Worm (Caenorhabditis elegans): ENCODE data around the gene R02F2.10.
A peak's percentile ranks its signal among the peaks of the same experiment; 100 is the strongest.

The R02F2.10 gene

ce11 chrIII:5502915-5503575 lies 24.9 kb downstream of the R02F2.10 start (continued):
- TF ChIP-seq Y95B8A.8 (GFP tag; IDR thresholded peaks at IDR 0.05) (peak; percentile 58), attf-3 (GFP tag; conservative IDR thresholded peaks at IDR 0.05) (0 out of 2 replicates have a peak, but pooled peaks have one; percentile 19), madf-10 (tag; optimal IDR thresholded peaks at IDR 0.05) (no peak), cebp-1 (GFP tag; IDR thresholded peaks at IDR 0.05) (peak; percentile 46), cebp-1 (tag; optimal IDR thresholded peaks at IDR 0.05) (peak; percentile 70)

ce11 chrIII:5503669-5504068 lies 25.6 kb downstream of the R02F2.10 start:
- TF ChIP-seq efl-1 (GFP tag; optimal IDR thresholded peaks at IDR 0.05): peak; percentile 72
- TF ChIP-seq Y53G8AR.9 (GFP tag; conservative IDR thresholded peaks at IDR 0.05): no peak
- no peak for TF ChIP-seq C17E4.6 (GFP tag; IDR thresholded peaks at IDR 0.05)
- TF ChIP-seq nfya-1 (tag; optimal IDR thresholded peaks at IDR 0.05; ENCODE audit: borderline replicate concordance, insufficient read depth): no peak
- 0 out of 2 replicates have a peak, but pooled peaks have one; percentile 23 for TF ChIP-seq pbrm-1 (GFP tag; IDR thresholded peaks at IDR 0.05)
- peak; percentile 64 for TF ChIP-seq dpl-1 (GFP tag; optimal IDR thresholded peaks at IDR 0.05)
- no peak for TF ChIP-seq cebp-1 (GFP tag; IDR thresholded peaks at IDR 0.05)
- no peak for TF ChIP-seq cebp-1 (tag; optimal IDR thresholded peaks at IDR 0.05)
- TF ChIP-seq hmg-20 (GFP tag; IDR thresholded peaks at IDR 0.05): no peak
- TF ChIP-seq tbp1 (GFP tag; optimal IDR thresholded peaks at IDR 0.05): no peak
- TF ChIP-seq lsl-1 (GFP tag; optimal IDR thresholded peaks at IDR 0.05): peak; percentile 41
- TF ChIP-seq lin-26 (GFP tag; IDR thresholded peaks at IDR 0.05): no peak
- no peak for TF ChIP-seq ztf-28 (GFP tag; IDR thresholded peaks at IDR 0.05)
- peak; percentile 82 for TF ChIP-seq lin-54 (GFP tag; optimal IDR thresholded peaks at IDR 0.05)
- TF ChIP-seq attf-6 (GFP tag; IDR thresholded peaks at IDR 0.05): no peak
- TF ChIP-seq hmg-1.2 (GFP tag; IDR thresholded peaks at IDR 0.05): 0 out of 2 replicates have a peak, but pooled peaks have one; percentile 5
- TF ChIP-seq ceh-100 (GFP tag; IDR thresholded peaks at IDR 0.05): peak; percentile 19; the same call in 1 of the 2 replicates
- TF ChIP-seq ceh-40 (GFP tag; IDR thresholded peaks at IDR 0.05): no peak
- peak; percentile 5 for TF ChIP-seq snpc-3.4 (tag; optimal IDR thresholded peaks at IDR 0.05)
- no peak for TF ChIP-seq ekl-4 (GFP tag; IDR thresholded peaks at IDR 0.05)
- peak; percentile 48; the same call in 1 of the 2 replicates for TF ChIP-seq ceh-91 (GFP tag; IDR thresholded peaks at IDR 0.05)
- peak; percentile 56 for TF ChIP-seq him-1 (tag; optimal IDR thresholded peaks at IDR 0.05)
- peak; percentile 69; the same call in 1 of the 2 replicates for TF ChIP-seq madf-6 (GFP tag; IDR thresholded peaks at IDR 0.05)
- TF ChIP-seq B0261.1 (tag; optimal IDR thresholded peaks at IDR 0.05): no peak
- TF ChIP-seq aptf-2 (GFP tag; conservative IDR thresholded peaks at IDR 0.05): no peak
- TF ChIP-seq nhr-120 (GFP tag; IDR thresholded peaks at IDR 0.05): no peak
- TF ChIP-seq F33H1.4 (GFP tag; IDR thresholded peaks at IDR 0.05): peak; percentile 55; the same call in 1 of the 2 replicates
- no peak for TF ChIP-seq hsf-1 (GFP tag; IDR thresholded peaks at IDR 0.05)
- TF ChIP-seq let-526 (GFP tag; IDR thresholded peaks at IDR 0.05): no peak
- TF ChIP-seq sptf-2 (GFP tag; optimal IDR thresholded peaks at IDR 0.05): no peak
- no peak for TF ChIP-seq F55B11.4 (tag; optimal IDR thresholded peaks at IDR 0.05; ENCODE audit: borderline replicate concordance, insufficient read depth)
- peak in 1 of 3 experiments; percentile 36 for TF ChIP-seq lin-35 (GFP tag; optimal IDR thresholded peaks at IDR 0.05)
- TF ChIP-seq mxl-1 (tag; optimal IDR thresholded peaks at IDR 0.05): no peak
- TF ChIP-seq Y79H2A.3 (GFP tag; conservative IDR thresholded peaks at IDR 0.05): 0 out of 2 replicates have a peak, but pooled peaks have one; percentile 10
- TF ChIP-seq K11D2.4 (GFP tag; IDR thresholded peaks at IDR 0.05): no peak
- TF ChIP-seq attf-3 (GFP tag; conservative IDR thresholded peaks at IDR 0.05): peak; percentile 54; the same call in 1 of the 2 replicates
- TF ChIP-seq xnd-1 (tag; optimal IDR thresholded peaks at IDR 0.05): peak; percentile 6
- peak; percentile 35 for TF ChIP-seq snpc-1.3 (tag; optimal IDR thresholded peaks at IDR 0.05; ENCODE audit: insufficient read depth)
- no peak for TF ChIP-seq F10E7.11 (tag; optimal IDR thresholded peaks at IDR 0.05)

All from whole organism, young adult.